Worm (Caenorhabditis elegans) whole organism, L3 larva: ENCODE data around the gene C16D9.4.

Experiments
- mdl-1 ChIP-seq: fragments of 150-350 bp; optimal IDR thresholded peaks from 2 replicates; lab custom pipeline; 2014; ENCODE audit warnings: missing biosample characterization, missing genetic modification characterization
- ztf-11 ChIP-seq: fragments of 150-350 bp; optimal IDR thresholded peaks from 2 replicates; lab custom pipeline; 2014; ENCODE audit warnings: missing biosample characterization, missing genetic modification characterization

- TF ChIP-seq ztf-11 (tag; lab: Kevin White, UChicago) = no peak
- TF ChIP-seq mdl-1 = no peak
Measured at ce11 chrV:8278830-8279229, 36.1 kb upstream of the C16D9.4 start, which contains the start of gene str-136.
